Fruit fly (Drosophila melanogaster) whole organism, pupa: ENCODE results near the gene aay.

Experiments used
- CG13204 ChIP-seq: fragments of 200-800 bp; sonication (Bioruptor generic); optimal IDR thresholded peaks from 2 replicates; lab custom pipeline; 2018; ENCODE audit warnings: missing biosample characterization, mild to moderate bottlenecking, missing genetic modification characterization, moderate library complexity
- CG14655 ChIP-seq: fragments of 200-800 bp; sonication (Bioruptor generic); optimal IDR thresholded peaks from 3 replicates; lab custom pipeline; 2017; ENCODE audit warnings: mild to moderate bottlenecking, missing biosample characterization, missing genetic modification reagents, missing genetic modification characterization
- CG15710 ChIP-seq: fragments of 200-800 bp; sonication (Bioruptor generic); optimal IDR thresholded peaks from 2 replicates; lab custom pipeline; 2018; ENCODE audit warnings: missing biosample characterization, mild to moderate bottlenecking, missing genetic modification characterization, moderate library complexity
- CG17806 ChIP-seq: fragments of 200-800 bp; sonication (Bioruptor generic); optimal IDR thresholded peaks from 2 replicates; lab custom pipeline; 2018; ENCODE audit warnings: missing biosample characterization, mild to moderate bottlenecking, missing genetic modification characterization, moderate library complexity
- CG32121 ChIP-seq: fragments of 200-800 bp; sonication (Bioruptor generic); IDR thresholded peaks from 2 replicates; pipeline ENCODE4 v1.3.6; 2022; ENCODE audit warnings: missing biosample characterization, missing genetic modification characterization
- CG4496 ChIP-seq: fragments of 200-800 bp; sonication (Bioruptor generic); IDR thresholded peaks from 3 replicates; pipeline ENCODE4 v1.3.6; 2022; ENCODE audit warnings: missing biosample characterization, missing genetic modification characterization
- CG8159 ChIP-seq: fragments of 200-800 bp; sonication (Bioruptor generic); optimal IDR thresholded peaks from 3 replicates; lab custom pipeline; 2018; ENCODE audit warnings: missing biosample characterization, mild to moderate bottlenecking, missing genetic modification characterization, moderate library complexity
- CG9948 ChIP-seq: fragments of 200-800 bp; sonication (Bioruptor generic); optimal IDR thresholded peaks from 2 replicates; lab custom pipeline; 2018; ENCODE audit warnings: missing biosample characterization, mild to moderate bottlenecking, missing genetic modification characterization, moderate library complexity
- EcR ChIP-seq: fragments of 200-800 bp; sonication (Bioruptor generic); optimal IDR thresholded peaks from 3 replicates; lab custom pipeline; 2019; ENCODE audit warnings: missing biosample characterization, missing genetic modification characterization, mild to moderate bottlenecking, moderate library complexity, missing genetic modification reagents
- Ets98B ChIP-seq: fragments of 200-800 bp; sonication (Bioruptor generic); IDR thresholded peaks from 2 replicates; pipeline ENCODE4 v1.3.6; 2022; ENCODE audit warnings: missing biosample characterization, missing genetic modification characterization
- Pif1A ChIP-seq: fragments of 200-800 bp; sonication (Bioruptor generic); optimal IDR thresholded peaks from 3 replicates; lab custom pipeline; 2016; ENCODE audit warnings: missing biosample characterization, missing genetic modification characterization
- Pif1B ChIP-seq: fragments of 200-800 bp; sonication (Bioruptor generic); optimal IDR thresholded peaks from 3 replicates; lab custom pipeline; 2016; ENCODE audit warnings: missing biosample characterization, missing genetic modification characterization
- Snoo ChIP-seq: fragments of 200-800 bp; sonication (Bioruptor generic); optimal IDR thresholded peaks from 3 replicates; lab custom pipeline; 2017; ENCODE audit warnings: missing biosample characterization, mild to moderate bottlenecking, missing genetic modification characterization, inconsistent platforms
- fd96Ca ChIP-seq: fragments of 200-800 bp; sonication (Bioruptor generic); IDR thresholded peaks from 3 replicates; pipeline ENCODE4 v1.3.6; 2022; ENCODE audit warnings: missing biosample characterization, missing genetic modification characterization

- TF ChIP-seq fd96Ca (GFP tag; lab: Robert Waterston, UW) (no peak), CG13204 (GFP tag; lab: Kevin White, UChicago) (no peak), CG8159 (tag; lab: Kevin White, UChicago) (no peak), CG15710 (no peak), EcR (GFP tag; lab: Kevin White, UChicago) (no peak), CG17806 (no peak), Pif1A (GFP tag; lab: Kevin White, UChicago) (no peak), Ets98B (GFP tag; lab: Robert Waterston, UW) (no peak), Snoo (tag; lab: Kevin White, UChicago) (no peak), CG4496 (GFP tag; lab: Robert Waterston, UW) (0 out of 3 replicates have a peak, but pooled peaks have one; percentile 6), CG32121 (GFP tag; lab: Robert Waterston, UW) (no peak), CG14655 (GFP tag; lab: Kevin White, UChicago) (no peak), CG9948 (tag; lab: Kevin White, UChicago) (no peak), Pif1B (GFP tag; lab: Kevin White, UChicago) (no peak)
Observed at dm6 chr3L:9452422-9452821, 29.4 kb downstream of the aay start.
